Worm (Caenorhabditis elegans): ENCODE data around the gene ccar-1.

DNA sequence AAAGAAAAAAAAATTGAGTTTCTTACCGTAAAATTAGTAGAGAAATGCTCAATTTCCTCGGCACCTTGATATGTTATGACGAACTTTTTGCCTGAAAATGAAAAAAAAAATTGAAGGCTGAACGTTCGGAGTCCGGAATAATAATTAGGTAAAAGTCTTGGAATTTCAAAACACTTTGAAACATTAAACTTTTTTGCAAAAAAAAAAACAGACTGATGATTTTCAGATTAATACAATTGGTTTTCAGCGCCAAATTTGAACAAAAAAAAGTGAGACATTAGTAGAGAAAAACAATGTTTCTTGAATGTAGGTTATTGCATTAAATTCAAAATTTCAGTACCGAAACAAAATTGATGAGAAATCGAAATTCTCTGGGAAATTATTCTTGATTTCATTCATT, 52.6 kb downstream of the ccar-1 start, which contains the start of gene nkcc-1:
- no peak for TF ChIP-seq ref-1 (GFP tag; conservative IDR thresholded peaks at IDR 0.05)
- no peak for TF ChIP-seq flt-1 (GFP tag; IDR thresholded peaks at IDR 0.05)

Measured in whole organism, midembryonic.